Fruit fly (Drosophila melanogaster): ENCODE results near the gene CG14671.

Gene CG14671

DNA sequence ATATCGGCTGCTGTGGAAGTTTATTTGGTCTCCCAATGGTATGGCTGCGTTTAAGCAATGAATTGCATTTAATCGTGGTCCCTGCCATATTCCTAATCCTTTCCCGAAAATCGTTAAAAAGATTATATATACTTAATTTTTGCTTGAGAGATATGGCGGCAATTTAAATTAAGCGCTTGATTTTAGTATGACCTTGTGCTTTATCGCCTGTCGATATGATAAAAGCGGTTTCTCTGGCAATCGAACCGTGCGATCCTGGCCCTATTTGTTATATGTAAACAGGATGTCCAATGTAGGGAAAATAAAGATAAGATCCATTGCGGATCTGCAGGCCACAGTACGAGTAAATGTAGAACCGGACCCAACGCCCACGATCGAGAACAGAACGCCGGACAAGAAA is 9.8 kb downstream of the CG14671 start, which contains the start of gene Snm1 (continued):
- TF ChIP-seq sc (optimal IDR thresholded peaks at IDR 0.05) (no peak), sc (GFP tag; optimal IDR thresholded peaks at IDR 0.05) (no peak), CG17568 (GFP tag; optimal IDR thresholded peaks at IDR 0.05) (no peak), Opbp (GFP tag; IDR thresholded peaks at IDR 0.05; ENCODE audit: partially characterized antibody) (peak; percentile 27; the same call in 1 of the 3 replicates), CG31388 (GFP tag; optimal IDR thresholded peaks at IDR 0.05) (no peak)

DNA sequence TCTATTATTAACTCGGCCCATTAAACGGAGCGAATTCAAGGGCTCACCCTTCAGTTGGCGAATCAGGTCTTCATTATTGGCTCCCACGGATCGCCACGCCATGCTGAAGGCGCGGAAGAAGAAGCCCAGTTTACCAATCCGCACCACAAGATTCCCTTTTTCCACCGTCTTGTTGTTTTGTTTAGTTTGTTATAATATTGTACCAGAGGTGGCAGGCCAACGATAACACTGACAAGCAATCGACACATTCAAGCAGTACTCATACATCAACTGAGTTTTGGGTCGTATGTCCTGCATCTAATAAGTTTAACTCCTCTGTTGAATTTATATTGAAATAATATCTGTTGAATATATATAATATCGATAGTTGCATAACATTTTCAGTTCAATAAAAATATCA is 10.5 kb downstream of the CG14671 start, which contains the start of gene Pcmt:
Pcmt (minus strand) TSS at position 235 of the 400 bp plus-strand sequence.
- 0 out of 3 replicates have a peak, but pooled peaks have one; percentile 50 for TF ChIP-seq Doc3 (GFP tag; IDR thresholded peaks at IDR 0.05; ENCODE audit: partially characterized antibody)
- TF ChIP-seq unc-4 (GFP tag; IDR thresholded peaks at IDR 0.05; ENCODE audit: partially characterized antibody): 0 out of 2 replicates have a peak, but pooled peaks have one; percentile 32
- peak; percentile 48; the same call in 1 of the 3 replicates for TF ChIP-seq CG16813 (GFP tag; IDR thresholded peaks at IDR 0.05; ENCODE audit: partially characterized antibody)
- TF ChIP-seq trem (tag; optimal IDR thresholded peaks at IDR 0.05): peak; percentile 30
- TF ChIP-seq MESR4 (GFP tag; optimal IDR thresholded peaks at IDR 0.05): peak; percentile 52
- no peak for TF ChIP-seq CG17186 (GFP tag; optimal IDR thresholded peaks at IDR 0.05)
- peak; percentile 55; the same call in 1 of the 2 replicates for TF ChIP-seq Scr (GFP tag; IDR thresholded peaks at IDR 0.05; ENCODE audit: partially characterized antibody)
- peak; percentile 32; the same call in 1 of the 2 replicates for TF ChIP-seq sna (GFP tag; IDR thresholded peaks at IDR 0.05; ENCODE audit: partially characterized antibody)
- peak; percentile 6 for TF ChIP-seq D19A (tag; optimal IDR thresholded peaks at IDR 0.05)
- TF ChIP-seq CG1603 (tag; optimal IDR thresholded peaks at IDR 0.05): peak; percentile 50
- no peak for TF ChIP-seq luna (GFP tag; optimal IDR thresholded peaks at IDR 0.05)
- TF ChIP-seq CG2199 (GFP tag; IDR thresholded peaks at IDR 0.05): 0 out of 3 replicates have a peak, but pooled peaks have one; percentile 22
- TF ChIP-seq MBD-R2 (GFP tag; IDR thresholded peaks at IDR 0.05): peak; percentile 82
- TF ChIP-seq CG34224 (GFP tag; IDR thresholded peaks at IDR 0.05; ENCODE audit: partially characterized antibody): peak; percentile 24; the same call in 2 of the 3 replicates
- peak; percentile 29 for TF ChIP-seq E2f2 (GFP tag; IDR thresholded peaks at IDR 0.05)
- TF ChIP-seq CG12769 (tag; optimal IDR thresholded peaks at IDR 0.05): no peak
- TF ChIP-seq CG6791 (GFP tag; IDR thresholded peaks at IDR 0.05; ENCODE audit: partially characterized antibody): 0 out of 3 replicates have a peak, but pooled peaks have one; percentile 41
- no peak for TF ChIP-seq CG3281 (GFP tag; optimal IDR thresholded peaks at IDR 0.05)
- TF ChIP-seq CG4707 (GFP tag; optimal IDR thresholded peaks at IDR 0.05): no peak
- TF ChIP-seq amos (GFP tag; IDR thresholded peaks at IDR 0.05; ENCODE audit: partially characterized antibody): peak; percentile 37
- TF ChIP-seq stwl (tag; optimal IDR thresholded peaks at IDR 0.05): peak; percentile 63
- TF ChIP-seq croc (GFP tag; conservative IDR thresholded peaks at IDR 0.05): no peak
- peak; percentile 31 for TF ChIP-seq pzg (GFP tag; optimal IDR thresholded peaks at IDR 0.05)
- peak; percentile 25; the same call in 1 of the 2 replicates for TF ChIP-seq CG13287 (GFP tag; IDR thresholded peaks at IDR 0.05; ENCODE audit: partially characterized antibody)
- no peak for TF ChIP-seq zf30C (GFP tag; optimal IDR thresholded peaks at IDR 0.05)
- TF ChIP-seq B-H2 (GFP tag; optimal IDR thresholded peaks at IDR 0.05): no peak
- TF ChIP-seq cg (GFP tag; optimal IDR thresholded peaks at IDR 0.05): peak; percentile 55
- TF ChIP-seq abd-A (tag; optimal IDR thresholded peaks at IDR 0.05): no peak
- 0 out of 4 replicates have a peak, but pooled peaks have one; percentile 51 for TF ChIP-seq Dll (GFP tag; IDR thresholded peaks at IDR 0.05; ENCODE audit: partially characterized antibody)
- TF ChIP-seq Sry-δ (GFP tag; optimal IDR thresholded peaks at IDR 0.05): peak; percentile 70
- peak; percentile 22 for TF ChIP-seq CG30020 (tag; optimal IDR thresholded peaks at IDR 0.05)
- TF ChIP-seq mld (GFP tag; IDR thresholded peaks at IDR 0.05; ENCODE audit: partially characterized antibody): no peak
- TF ChIP-seq vnd (GFP tag; IDR thresholded peaks at IDR 0.05; ENCODE audit: partially characterized antibody): 0 out of 3 replicates have a peak, but pooled peaks have one; percentile 29
- TF ChIP-seq Dref (GFP tag; IDR thresholded peaks at IDR 0.05): peak; percentile 69
- TF ChIP-seq Dp (GFP tag; optimal IDR thresholded peaks at IDR 0.05): peak; percentile 20
- TF ChIP-seq BEAF-32 (GFP tag; optimal IDR thresholded peaks at IDR 0.05): peak; percentile 37
- peak; percentile 25; the same call in 2 of the 3 replicates for TF ChIP-seq row (GFP tag; IDR thresholded peaks at IDR 0.05)
